Worm (Caenorhabditis elegans): ENCODE results near the gene srlf-10.

The srlf-10 gene

DNA sequence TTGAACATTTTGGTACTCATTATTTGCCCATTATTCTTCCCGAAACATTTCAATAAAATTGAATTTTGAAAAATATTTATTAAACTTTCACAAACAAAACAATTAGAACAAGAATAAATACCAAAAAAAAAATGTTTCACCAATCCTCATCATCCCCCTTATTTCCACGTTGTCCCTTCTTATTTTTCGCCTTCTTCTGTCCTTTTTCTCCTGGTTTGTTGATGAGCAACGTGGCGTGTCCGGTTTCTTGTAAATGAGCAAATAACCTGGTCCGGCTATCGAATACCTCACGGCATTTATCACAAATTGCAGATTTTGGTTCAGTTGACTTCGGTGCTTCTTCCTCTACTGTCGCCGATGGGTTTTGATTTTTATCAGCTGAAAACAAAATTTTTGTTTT is 11.2 kb upstream of the srlf-10 start:
- TF ChIP-seq W03F9.2 (tag; optimal IDR thresholded peaks at IDR 0.05), result no peak
- TF ChIP-seq him-1 (tag; optimal IDR thresholded peaks at IDR 0.05), result no peak
- TF ChIP-seq dao-5 (tag; optimal IDR thresholded peaks at IDR 0.05), result no peak

DNA sequence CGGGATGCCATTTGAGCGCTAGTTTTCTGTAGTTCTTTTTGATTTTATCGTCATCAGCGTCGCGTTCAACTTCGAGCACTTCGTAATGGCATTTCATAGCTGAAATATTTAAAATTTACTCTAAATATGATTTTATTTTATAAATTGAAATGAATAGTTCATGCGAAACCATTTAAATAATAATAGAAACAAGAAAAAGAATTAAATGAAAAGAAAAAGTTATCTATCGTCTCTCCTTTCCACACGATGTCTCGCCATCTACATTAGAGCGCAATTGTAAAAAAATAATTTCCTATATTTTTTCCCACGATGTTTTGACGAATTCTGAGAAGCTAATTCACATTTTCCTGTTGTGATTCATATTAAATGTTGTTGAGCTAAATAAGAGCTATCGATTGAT is 8.8 kb upstream of the srlf-10 start, which contains the start of gene dnj-17:
Gene dnj-17 (minus strand): TSS at position 101 of the 400 bp plus-strand sequence.
- TF ChIP-seq him-1 (tag; optimal IDR thresholded peaks at IDR 0.05) (no peak), W03F9.2 (tag; optimal IDR thresholded peaks at IDR 0.05) (no peak), dao-5 (tag; optimal IDR thresholded peaks at IDR 0.05) (no peak)

DNA sequence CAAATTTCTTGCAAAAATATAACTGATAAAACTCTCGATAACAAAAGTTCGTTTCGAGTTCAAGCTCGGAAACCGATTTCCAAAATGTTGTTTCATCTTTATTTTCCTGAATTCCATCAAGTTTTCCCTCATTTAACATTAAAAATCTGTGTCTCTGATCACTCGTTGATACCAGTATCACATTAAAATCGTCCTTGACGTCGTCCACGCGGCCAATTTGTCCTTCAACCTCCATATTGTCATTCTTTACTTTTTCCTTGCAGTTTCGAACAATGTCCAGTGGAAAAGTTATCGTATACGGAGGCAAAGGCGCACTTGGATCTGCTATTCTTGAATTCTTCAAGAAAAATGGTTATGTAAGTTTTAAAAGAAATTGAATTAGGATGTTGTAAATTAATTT is 8.4 kb upstream of the srlf-10 start, which contains the start of gene qdpr-1:
Gene qdpr-1 (plus strand): TSS at position 264 of the 400 bp plus-strand sequence.
- TF ChIP-seq W03F9.2 (tag; optimal IDR thresholded peaks at IDR 0.05), result no peak
- TF ChIP-seq him-1 (tag; optimal IDR thresholded peaks at IDR 0.05), result no peak
- TF ChIP-seq dao-5 (tag; optimal IDR thresholded peaks at IDR 0.05), result no peak

DNA sequence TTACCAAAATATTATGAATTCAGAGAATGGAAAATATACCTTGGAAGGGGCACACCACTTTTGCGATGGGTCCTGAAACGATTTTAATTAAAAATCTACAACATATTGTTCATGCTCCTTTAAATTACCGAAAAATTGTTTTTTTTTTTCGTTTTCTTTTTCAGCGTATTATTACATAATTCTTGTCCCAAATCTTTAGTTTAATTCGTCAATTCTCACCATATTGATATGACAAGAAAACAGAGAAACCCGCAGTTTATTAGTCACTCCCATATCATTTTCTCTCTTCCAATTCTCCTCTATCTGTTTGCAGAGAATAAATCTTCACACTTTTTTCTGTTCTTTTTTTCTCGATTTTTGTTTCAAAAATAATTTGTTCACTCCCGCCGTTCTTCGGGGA is 6.7 kb upstream of the srlf-10 start, which contains the start of gene F11F1.1:
Gene F11F1.1 (plus strand): TSS at position 301 of the 400 bp plus-strand sequence.
- TF ChIP-seq W03F9.2 (tag; optimal IDR thresholded peaks at IDR 0.05) (no peak), him-1 (tag; optimal IDR thresholded peaks at IDR 0.05) (no peak), dao-5 (tag; optimal IDR thresholded peaks at IDR 0.05) (no peak)

DNA sequence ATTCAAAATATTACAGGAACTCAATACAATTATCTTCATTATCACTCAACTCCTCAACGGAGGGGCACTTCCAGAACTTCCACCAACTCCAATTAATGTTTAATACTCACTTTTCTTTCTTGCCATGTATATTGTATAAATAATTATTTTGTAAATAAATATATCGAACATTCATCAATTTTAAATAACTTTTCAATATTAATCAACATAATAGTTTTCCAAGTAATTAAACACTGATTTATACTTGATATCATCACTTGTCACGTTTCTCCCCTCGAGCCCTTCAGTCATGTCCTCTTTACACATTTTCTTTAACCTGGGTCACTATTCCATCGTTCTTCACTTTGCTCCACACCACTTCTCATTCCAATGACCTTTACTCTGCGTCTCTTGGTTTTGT is 926 bp downstream of the srlf-10 start, which contains the start of gene mig-18:
Gene mig-18 (plus strand): TSS at position 301 of the 400 bp plus-strand sequence.
- TF ChIP-seq W03F9.2 (tag; optimal IDR thresholded peaks at IDR 0.05) (no peak), dao-5 (tag; optimal IDR thresholded peaks at IDR 0.05) (no peak), him-1 (tag; optimal IDR thresholded peaks at IDR 0.05) (no peak)

DNA sequence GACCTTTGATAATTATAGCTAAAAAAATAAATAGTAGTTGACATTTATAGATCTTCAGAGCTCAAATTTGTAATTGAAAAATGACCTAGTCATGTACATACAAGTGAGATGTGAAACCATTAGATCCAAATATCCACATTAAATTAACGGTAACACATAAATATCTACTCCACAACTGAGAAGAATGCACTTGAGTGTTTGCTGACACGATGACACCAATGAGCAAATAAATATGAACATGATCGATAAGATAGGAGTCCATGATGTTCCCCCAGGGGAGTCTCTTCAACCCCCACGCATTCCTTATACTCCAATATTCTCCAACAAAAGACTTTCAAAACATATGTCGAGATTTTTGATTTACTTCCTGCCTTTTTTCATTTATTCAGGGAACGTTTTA is 2.4 kb downstream of the srlf-10 start, which contains the start of gene ttr-52:
Gene ttr-52 (plus strand): TSS at position 301 of the 400 bp plus-strand sequence.
- TF ChIP-seq W03F9.2 (tag; optimal IDR thresholded peaks at IDR 0.05) (no peak), dao-5 (tag; optimal IDR thresholded peaks at IDR 0.05) (no peak), him-1 (tag; optimal IDR thresholded peaks at IDR 0.05) (no peak)

DNA sequence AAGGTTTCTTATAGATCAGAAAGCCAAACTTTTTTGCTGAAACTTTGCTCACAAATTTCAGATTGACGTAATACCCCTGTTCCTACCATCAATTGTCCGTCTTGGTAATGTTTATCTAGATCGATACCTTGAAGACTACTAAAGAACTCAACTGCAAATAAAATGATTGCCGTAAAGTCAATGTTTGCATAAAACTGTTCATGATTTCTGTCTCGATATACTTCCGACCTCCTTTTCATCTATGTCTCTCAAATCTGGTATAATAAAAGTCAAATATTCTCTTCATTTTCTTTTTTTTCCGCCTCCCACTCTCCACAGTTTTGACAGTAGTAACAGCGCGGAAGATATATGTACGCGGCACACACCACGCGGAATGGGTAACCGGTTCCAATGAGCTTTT is 3.5 kb downstream of the srlf-10 start, which contains the start of gene nas-1:
Gene nas-1 (plus strand): TSS at position 301 of the 400 bp plus-strand sequence.
- TF ChIP-seq him-1 (tag; optimal IDR thresholded peaks at IDR 0.05) (no peak), dao-5 (tag; optimal IDR thresholded peaks at IDR 0.05) (no peak), W03F9.2 (tag; optimal IDR thresholded peaks at IDR 0.05) (no peak)

DNA sequence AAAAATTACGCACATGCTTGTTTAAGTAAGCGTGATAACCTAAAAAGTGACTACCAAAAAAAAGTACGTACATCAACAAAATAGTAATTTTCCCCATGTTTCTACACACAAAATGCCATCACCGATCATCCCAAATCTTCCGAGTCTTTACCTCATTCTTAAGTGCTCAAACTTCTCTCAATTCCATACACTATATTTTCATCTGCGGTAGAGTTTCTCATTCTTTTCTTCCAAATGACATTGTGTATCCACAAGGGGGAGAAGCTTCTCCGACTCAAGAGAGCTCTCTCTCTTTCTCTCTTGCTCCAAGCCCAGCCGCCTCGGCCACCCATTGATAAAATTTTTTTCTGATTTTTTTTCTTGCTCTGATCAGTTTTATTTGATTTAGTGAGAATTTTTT is 7.5 kb downstream of the srlf-10 start, which contains the start of gene myo-6:
Gene myo-6 (plus strand): TSS at position 301 of the 400 bp plus-strand sequence.
- no peak for TF ChIP-seq him-1 (tag; optimal IDR thresholded peaks at IDR 0.05)
- TF ChIP-seq dao-5 (tag; optimal IDR thresholded peaks at IDR 0.05), result no peak
- no peak for TF ChIP-seq W03F9.2 (tag; optimal IDR thresholded peaks at IDR 0.05)

DNA sequence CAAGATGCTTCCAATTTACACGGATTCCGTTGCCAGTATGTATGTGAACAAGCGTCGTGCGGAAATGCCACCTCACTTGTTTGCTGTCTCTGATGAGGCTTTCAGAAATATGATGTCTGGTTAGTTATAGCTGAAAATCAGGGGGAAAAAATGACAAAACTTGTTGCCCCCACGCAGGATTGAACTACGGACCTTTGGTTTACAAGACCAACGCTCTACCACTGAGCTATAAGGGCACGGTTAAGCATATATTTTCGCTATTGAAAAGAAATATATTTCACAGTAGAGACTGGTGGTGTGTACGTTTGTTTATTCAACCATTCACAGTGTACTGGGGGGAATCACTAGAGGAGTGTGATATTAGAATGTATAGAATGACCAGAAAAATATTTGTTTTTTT is 9.2 kb downstream of the srlf-10 start:
- no peak for TF ChIP-seq him-1 (tag; optimal IDR thresholded peaks at IDR 0.05)
- no peak for TF ChIP-seq dao-5 (tag; optimal IDR thresholded peaks at IDR 0.05)
- no peak for TF ChIP-seq W03F9.2 (tag; optimal IDR thresholded peaks at IDR 0.05)

DNA sequence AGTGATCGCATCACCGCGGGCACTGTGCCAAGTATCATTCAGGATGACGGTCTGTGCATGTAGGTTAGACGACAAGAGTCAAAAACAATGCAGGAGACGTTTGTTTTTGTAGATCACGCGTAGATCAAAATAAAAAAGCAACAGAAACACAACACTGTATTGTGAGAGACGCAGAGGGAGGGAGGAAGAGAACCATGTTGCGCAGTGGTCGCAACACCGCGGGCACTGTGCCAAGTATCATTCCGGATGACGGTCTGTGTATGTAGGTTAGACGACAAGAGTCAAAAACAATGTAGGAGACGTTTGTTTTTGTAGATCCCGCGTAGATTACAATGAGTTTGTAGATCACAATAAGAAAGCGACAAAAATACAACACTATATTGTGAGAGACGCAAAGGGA is 17.0 kb downstream of the srlf-10 start:
- TF ChIP-seq dao-5 (tag; optimal IDR thresholded peaks at IDR 0.05) (no peak), him-1 (tag; optimal IDR thresholded peaks at IDR 0.05) (no peak)

DNA sequence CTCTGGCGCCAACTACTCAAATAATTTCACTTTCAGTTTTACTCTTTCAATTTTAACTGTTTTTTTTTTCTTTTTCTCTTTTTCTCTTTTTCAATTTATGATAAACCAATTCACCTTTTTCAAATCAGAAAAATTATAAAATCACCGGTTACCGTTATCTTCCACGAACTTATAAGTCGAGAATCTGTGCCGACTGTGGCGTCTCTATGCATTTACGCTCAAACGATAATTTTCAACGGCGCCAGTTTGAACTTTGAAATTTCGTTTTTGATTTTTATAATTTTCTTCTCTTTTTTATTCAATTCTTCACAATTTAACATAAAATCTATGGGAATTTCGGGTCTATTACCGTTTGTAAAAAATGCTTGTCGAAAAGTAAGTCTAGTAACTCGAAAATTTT is 21.4 kb downstream of the srlf-10 start, which contains the start of gene exo-1:
Gene exo-1 (plus strand): TSS at position 101 of the 400 bp plus-strand sequence.
- TF ChIP-seq W03F9.2 (tag; optimal IDR thresholded peaks at IDR 0.05) (peak; percentile 87), him-1 (tag; optimal IDR thresholded peaks at IDR 0.05) (no peak)

DNA sequence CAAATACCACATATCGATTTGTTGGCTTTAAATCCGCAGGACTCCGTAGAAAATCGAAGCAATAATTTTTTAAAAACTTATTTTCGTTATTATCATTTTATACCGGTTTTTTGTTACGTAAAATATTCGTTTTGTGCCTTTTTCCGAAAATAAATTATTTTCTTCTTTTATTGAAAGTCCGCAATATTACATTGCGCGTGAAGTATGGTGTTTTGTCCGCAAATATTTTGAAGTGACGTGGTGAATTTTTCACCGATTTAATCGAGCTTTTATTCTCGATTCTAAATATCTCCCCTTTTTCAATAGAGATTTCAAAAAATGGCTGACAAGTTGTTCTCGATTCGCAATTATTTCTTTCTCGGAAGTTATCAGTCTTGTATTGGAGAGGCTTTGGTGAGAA is 24.0 kb downstream of the srlf-10 start, which contains the start of gene cope-1:
Gene cope-1 (plus strand): TSS at position 229 of the 400 bp plus-strand sequence.
- TF ChIP-seq W03F9.2 (tag; optimal IDR thresholded peaks at IDR 0.05) (no peak), dao-5 (tag; optimal IDR thresholded peaks at IDR 0.05) (no peak), him-1 (tag; optimal IDR thresholded peaks at IDR 0.05) (no peak)

DNA sequence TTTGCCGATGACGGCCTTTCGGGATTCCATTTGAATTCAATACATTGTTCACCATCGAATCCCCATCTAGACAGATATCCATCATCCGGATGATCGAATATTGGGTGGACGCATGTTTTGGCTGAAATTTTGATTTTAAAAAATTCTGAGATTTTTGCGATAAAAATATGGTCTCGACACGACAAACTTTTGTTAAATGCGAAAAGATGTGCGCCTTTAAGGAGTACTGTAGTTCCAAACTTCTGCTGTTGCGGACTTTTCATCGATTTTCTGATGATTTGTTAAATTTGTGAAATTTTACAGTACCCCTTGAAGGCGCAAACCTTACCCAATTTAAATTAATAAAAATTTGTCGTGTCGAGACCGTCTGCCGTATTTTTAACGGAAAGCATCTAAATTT is 25.8 kb downstream of the srlf-10 start:
- TF ChIP-seq him-1 (tag; optimal IDR thresholded peaks at IDR 0.05), result no peak
- no peak for TF ChIP-seq W03F9.2 (tag; optimal IDR thresholded peaks at IDR 0.05)
- no peak for TF ChIP-seq dao-5 (tag; optimal IDR thresholded peaks at IDR 0.05)

DNA sequence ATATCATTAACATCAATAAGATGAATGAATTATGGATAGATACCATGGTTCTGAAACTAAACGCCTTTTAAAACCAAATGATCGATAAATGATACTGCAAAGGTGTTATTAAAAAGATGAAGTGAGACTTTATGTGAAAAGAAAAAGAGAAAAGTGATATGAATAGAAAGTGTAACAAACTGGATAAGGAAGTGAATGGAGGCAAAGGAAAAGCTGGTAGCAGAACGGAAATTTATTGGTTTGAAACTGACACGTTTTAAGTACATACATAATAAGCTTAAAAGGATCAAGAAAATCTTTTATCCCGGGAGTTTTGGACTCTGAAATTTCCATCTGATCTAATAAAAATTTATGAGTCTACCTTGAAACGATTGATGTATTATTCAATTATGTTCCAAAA is 27.7 kb downstream of the srlf-10 start, which contains the start of gene bli-5:
Gene bli-5 (minus strand): TSS at position 101 of the 400 bp plus-strand sequence.
- no peak for TF ChIP-seq dao-5 (tag; optimal IDR thresholded peaks at IDR 0.05)
- TF ChIP-seq him-1 (tag; optimal IDR thresholded peaks at IDR 0.05), result no peak
- no peak for TF ChIP-seq W03F9.2 (tag; optimal IDR thresholded peaks at IDR 0.05)

DNA sequence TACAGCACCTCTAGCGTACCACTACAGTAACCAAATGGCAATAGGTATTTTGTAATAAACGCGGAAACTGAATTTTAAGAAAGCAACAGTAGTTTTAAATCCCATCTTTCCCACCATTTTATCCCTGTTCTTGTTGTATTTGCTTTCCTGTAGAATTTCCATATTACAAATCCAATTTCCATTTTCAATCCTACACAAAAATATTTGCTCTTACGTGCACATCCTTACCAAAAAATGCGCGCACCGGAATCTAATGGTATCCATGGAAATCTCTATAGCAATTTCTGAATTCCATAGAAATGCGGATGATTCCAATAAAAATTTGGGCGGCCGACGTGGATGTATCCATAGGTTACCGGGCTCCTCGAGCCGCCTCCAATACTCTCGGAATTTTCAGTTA is 28.2 kb downstream of the srlf-10 start, which contains the start of gene trf-1:
Gene trf-1 (plus strand): TSS at position 301 of the 400 bp plus-strand sequence.
- TF ChIP-seq dao-5 (tag; optimal IDR thresholded peaks at IDR 0.05), result no peak
- no peak for TF ChIP-seq W03F9.2 (tag; optimal IDR thresholded peaks at IDR 0.05)
- no peak for TF ChIP-seq him-1 (tag; optimal IDR thresholded peaks at IDR 0.05)

Measured in whole organism, L4/young adult.